Fruit fly (Drosophila melanogaster) whole organism, prepupa: ENCODE results near the gene Spase25.

ENCODE experiments used
- CG3032 ChIP-seq: fragments of 200-800 bp; optimal IDR thresholded peaks from 2 replicates; lab custom pipeline; 2019; ENCODE audit warnings: missing biosample characterization, mild to moderate bottlenecking, missing genetic modification characterization, moderate library complexity
- CG8632 ChIP-seq: fragments of 200-800 bp; sonication (Bioruptor generic); optimal IDR thresholded peaks from 3 replicates; lab custom pipeline; 2016; ENCODE audit warnings: missing biosample characterization, missing genetic modification characterization
- Sox102F ChIP-seq: fragments of 200-800 bp; sonication (Bioruptor generic); optimal IDR thresholded peaks from 2 replicates; lab custom pipeline; 2016; ENCODE audit warnings: missing biosample characterization, mild to moderate bottlenecking, missing genetic modification characterization
- pdm3 ChIP-seq: fragments of 200-800 bp; sonication (Bioruptor generic); optimal IDR thresholded peaks from 3 replicates; lab custom pipeline; 2016; ENCODE audit warnings: missing biosample characterization, missing genetic modification characterization

DNA sequence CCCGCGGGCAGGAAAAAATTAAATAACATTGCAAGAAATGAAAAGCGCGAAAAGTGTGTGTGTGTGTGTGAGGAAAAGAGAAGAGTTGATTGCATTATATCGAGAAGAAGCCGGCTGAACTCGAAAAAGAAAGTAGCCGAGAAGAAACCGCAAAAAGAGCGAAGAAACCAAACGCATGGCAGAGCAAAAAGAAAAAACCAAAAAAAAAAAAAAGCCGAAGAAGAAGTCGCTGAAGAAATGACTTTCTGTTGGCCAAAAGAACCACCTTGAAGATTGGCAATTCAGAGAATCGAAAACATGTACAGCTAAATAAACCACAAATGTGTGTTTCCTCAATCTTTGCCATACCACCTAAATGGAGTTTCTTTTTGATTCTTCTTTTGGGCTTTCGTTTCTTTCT is 38.9 kb downstream of the Spase25 start:
- TF ChIP-seq Sox102F (GFP tag; lab: Kevin White, UChicago) (no peak), CG3032 (tag; lab: Kevin White, UChicago) (no peak), pdm3 (GFP tag; lab: Kevin White, UChicago) (no peak), CG8632 (GFP tag; lab: Kevin White, UChicago) (no peak)
